Worm (Caenorhabditis elegans) whole organism, young adult: ENCODE measurements around the gene str-63.

Experiments used
- ama-1 ChIP-seq, 3 experiments: fragments of 150-350 bp in 1 of 3; sonication (generic microtip) in 2 of 3; optimal IDR thresholded peaks; 2 replicates each; lab custom pipeline; 2014 to 2018; ENCODE audit warnings: missing biosample characterization in 2 of 3, missing genetic modification characterization in 2 of 3, missing genetic modification reagents in 2 of 3
- cebp-1 ChIP-seq, 2 experiments: fragments of 200-800 bp in 1 of 2; sonication (Bioruptor generic) in 1 of 2; sonication (generic microtip) in 1 of 2; IDR thresholded peaks in 1 of 2; optimal IDR thresholded peaks in 1 of 2; 2 replicates each; pipeline versions ENCODE4 v1.3.6 to Lab custom; 2017 to 2022; ENCODE audit warnings: missing compliant biosample characterization in 2 of 2, missing genetic modification characterization in 2 of 2, mild to moderate bottlenecking in 1 of 2, missing genetic modification reagents in 1 of 2, moderate library complexity in 1 of 2
- let-526 ChIP-seq: fragments of 200-800 bp; sonication (Bioruptor generic); IDR thresholded peaks from 2 replicates; pipeline ENCODE4 v1.3.6; 2022; ENCODE audit warnings: missing genetic modification reagents, missing genetic modification characterization, missing compliant biosample characterization
- let-607 ChIP-seq, 2 experiments: fragments of 200-800 bp in 1 of 2; sonication (Bioruptor generic) in 1 of 2; sonication (generic microtip) in 1 of 2; optimal IDR thresholded peaks; 2 replicates each; lab custom pipeline; 2016 to 2018; ENCODE audit warnings: mild to moderate bottlenecking in 2 of 2, missing compliant biosample characterization in 2 of 2, missing genetic modification characterization in 2 of 2, moderate library complexity in 2 of 2, missing genotype in 1 of 2
- lin-40 ChIP-seq: sonication (generic microtip); optimal IDR thresholded peaks from 2 replicates; lab custom pipeline; 2016; ENCODE audit warnings: missing genetic modification characterization, mild to moderate bottlenecking, missing compliant biosample characterization, missing genotype, missing genetic modification reagents
- mcd-1 ChIP-seq: fragments of 200-800 bp; sonication (Bioruptor generic); IDR thresholded peaks from 2 replicates; pipeline ENCODE4 v1.3.6; 2022; ENCODE audit warnings: missing genetic modification reagents, missing genetic modification characterization, missing compliant biosample characterization
- nhr-80 ChIP-seq: sonication (generic microtip); optimal IDR thresholded peaks from 2 replicates; lab custom pipeline; 2016; ENCODE audit warnings: missing genetic modification characterization, missing compliant biosample characterization

ce11 chrV:3347486-3347885 is 3.9 kb upstream of the str-63 start:
- TF ChIP-seq let-526 (GFP tag; lab: Robert Waterston, UW) (no peak), cebp-1 (GFP tag; IDR thresholded peaks at IDR 0.05; lab: Robert Waterston, UW) (no peak), cebp-1 (tag; optimal IDR thresholded peaks at IDR 0.05; lab: Kevin White, UChicago) (no peak), lin-40 (tag; lab: Kevin White, UChicago) (no peak), nhr-80 (tag; lab: Kevin White, UChicago) (no peak), let-607 (tag; optimal IDR thresholded peaks at IDR 0.05; lab: Kevin White, UChicago) (no peak), mcd-1 (no peak), ama-1 (optimal IDR thresholded peaks at IDR 0.05; lab: Kevin White, UChicago) (no peak), ama-1 (GFP tag; optimal IDR thresholded peaks at IDR 0.05; lab: Kevin White, UChicago) (no peak)
